Fruit fly (Drosophila melanogaster) ovary, adult (tissue): Measurements from ENCODE around the gene CG6830.

Experiments
- CG17801 ChIP-seq: fragments of 200-800 bp; optimal IDR thresholded peaks from 2 replicates; lab custom pipeline; 2019; ENCODE audit warnings: missing biosample characterization, mild to moderate bottlenecking, missing genetic modification characterization, moderate library complexity; ENCODE audit not compliant: partially characterized antibody

Gene CG6830

dm6 chr3R:11684316-11684715 is at the start of gene CG6830:
Gene CG6830 (minus strand): TSS chr3R:11684342.
- TF ChIP-seq CG17801 (GFP tag; lab: Kevin White, UChicago), result no peak

- TF ChIP-seq CG17801 (GFP tag; lab: Kevin White, UChicago), result no peak
These were observed 37.5 kb upstream of the CG6830 start, which contains the start of gene CG12594 for dm6 chr3R:11721593-11721992. Gene CG12594 (plus strand): TSS chr3R:11721734.

- TF ChIP-seq CG17801 (GFP tag; lab: Kevin White, UChicago), result no peak
These were observed 27.2 kb upstream of the CG6830 start, which contains the start of gene CG14720 for dm6 chr3R:11711376-11711775. Gene CG14720 (plus strand): TSS chr3R:11711676.

dm6 chr3R:11703730-11704129 is 19.6 kb upstream of the CG6830 start, which contains the start of gene I-t:
Gene I-t (plus strand): TSS chr3R:11704030.
- TF ChIP-seq CG17801 (GFP tag; lab: Kevin White, UChicago), result no peak

dm6 chr3R:11700314-11700713 is 16.2 kb upstream of the CG6830 start, which contains the start of gene CG14718:
Gene CG14718 (plus strand): TSS chr3R:11700614.
- TF ChIP-seq CG17801 (GFP tag; lab: Kevin White, UChicago), result no peak

- no peak for TF ChIP-seq CG17801 (GFP tag; lab: Kevin White, UChicago)
These were observed 12.1 kb upstream of the CG6830 start, which contains the start of gene CG14717 for dm6 chr3R:11696209-11696608. Gene CG14717 (plus strand): TSS chr3R:11696509.

dm6 chr3R:11694311-11695305 is 10.5 kb upstream of the CG6830 start, which contains the start of gene Fer3:
Gene Fer3 (minus strand): TSS chr3R:11694311.
- TF ChIP-seq CG17801 (GFP tag; lab: Kevin White, UChicago), result no peak

dm6 chr3R:11692504-11692903 is 8.4 kb upstream of the CG6830 start:
- TF ChIP-seq CG17801 (GFP tag; lab: Kevin White, UChicago), result no peak

- TF ChIP-seq CG17801 (GFP tag; lab: Kevin White, UChicago), result no peak
These were observed 7.6 kb upstream of the CG6830 start, which contains the start of gene CG18765 for dm6 chr3R:11691747-11692146. Gene CG18765 (minus strand): TSS chr3R:11691799.

dm6 chr3R:11690857-11691471 is 6.8 kb upstream of the CG6830 start:
- no peak for TF ChIP-seq CG17801 (GFP tag; lab: Kevin White, UChicago)

dm6 chr3R:11689900-11690299 is 5.8 kb upstream of the CG6830 start, which contains the start of gene CG6908:
Gene CG6908 (minus strand): TSS chr3R:11690051.
- TF ChIP-seq CG17801 (GFP tag; lab: Kevin White, UChicago), result no peak

dm6 chr3R:11688055-11688454 is 3.9 kb upstream of the CG6830 start, which contains the start of gene CG6834:
Gene CG6834 (minus strand): TSS chr3R:11688133.
- TF ChIP-seq CG17801 (GFP tag; lab: Kevin White, UChicago), result peak; percentile 36

- no peak for TF ChIP-seq CG17801 (GFP tag; lab: Kevin White, UChicago)
These were observed 467 bp downstream of the CG6830 start for dm6 chr3R:11683675-11684074.

dm6 chr3R:11679513-11679912 is 4.6 kb downstream of the CG6830 start, which contains the start of the genes Taf12 and Ho:
Gene Taf12 (minus strand): TSS chr3R:11679690.
Gene Ho (plus strand): TSS chr3R:11679743.
- peak; percentile 46 for TF ChIP-seq CG17801 (GFP tag; lab: Kevin White, UChicago)

dm6 chr3R:11678016-11678415 is 6.1 kb downstream of the CG6830 start, which contains the start of gene CG18476:
Gene CG18476 (minus strand): TSS chr3R:11678116.
- TF ChIP-seq CG17801 (GFP tag; lab: Kevin White, UChicago), result peak; percentile 97
